Fruit fly (Drosophila melanogaster) whole organism, prepupa: ENCODE data around the gene CG11563.

ENCODE experiments used
- Blimp-1 ChIP-seq: fragments of 200-800 bp; sonication (Bioruptor generic); optimal IDR thresholded peaks from 3 replicates; lab custom pipeline; 2017; ENCODE audit warnings: missing biosample characterization, missing genetic modification characterization, mild to moderate bottlenecking, moderate library complexity, missing genetic modification reagents
- CG11294 ChIP-seq: fragments of 200-800 bp; sonication (Bioruptor generic); IDR thresholded peaks from 2 replicates; pipeline ENCODE4 v1.3.6; 2022; ENCODE audit warnings: missing biosample characterization, missing genetic modification characterization
- CG6163 ChIP-seq: fragments of 200-800 bp; sonication (Bioruptor generic); IDR thresholded peaks from 3 replicates; pipeline ENCODE4 v1.3.6; 2022; ENCODE audit warnings: missing biosample characterization, missing genetic modification characterization
- CG6792 ChIP-seq: fragments of 200-800 bp; sonication (Bioruptor generic); optimal IDR thresholded peaks from 3 replicates; lab custom pipeline; 2016; ENCODE audit warnings: missing biosample characterization, missing genetic modification characterization
- CG6808 ChIP-seq: fragments of 200-800 bp; sonication (Bioruptor generic); optimal IDR thresholded peaks from 3 replicates; lab custom pipeline; 2017; ENCODE audit warnings: missing biosample characterization, missing genetic modification characterization, mild to moderate bottlenecking, moderate library complexity, missing genetic modification reagents
- CG6854 ChIP-seq: fragments of 200-800 bp; sonication (Bioruptor generic); optimal IDR thresholded peaks from 2 replicates; lab custom pipeline; 2017; ENCODE audit warnings: missing biosample characterization, mild to moderate bottlenecking, missing genetic modification characterization
- CG7368 ChIP-seq: fragments of 200-800 bp; sonication (Bioruptor generic); optimal IDR thresholded peaks from 3 replicates; lab custom pipeline; 2016; ENCODE audit warnings: missing biosample characterization, missing genetic modification characterization
- CG8119 ChIP-seq: fragments of 200-800 bp; sonication (Bioruptor generic); IDR thresholded peaks from 3 replicates; pipeline ENCODE4 v1.3.6; 2022; ENCODE audit warnings: missing biosample characterization, missing genetic modification characterization
- CG8319 ChIP-seq: fragments of 200-800 bp; sonication (Bioruptor generic); optimal IDR thresholded peaks from 3 replicates; lab custom pipeline; 2016; ENCODE audit warnings: missing biosample characterization, missing genetic modification characterization
- Eip93F ChIP-seq: fragments of 200-800 bp; sonication (Bioruptor generic); optimal IDR thresholded peaks from 2 replicates; lab custom pipeline; 2016; ENCODE audit warnings: missing biosample characterization, mild to moderate bottlenecking, missing genetic modification characterization
- Hr39 ChIP-seq: fragments of 200-800 bp; sonication (Bioruptor generic); optimal IDR thresholded peaks from 2 replicates; lab custom pipeline; 2016; ENCODE audit warnings: missing biosample characterization, missing genetic modification characterization
- Hr4 ChIP-seq: fragments of 200-800 bp; sonication (Bioruptor generic); optimal IDR thresholded peaks from 3 replicates; lab custom pipeline; 2016; ENCODE audit warnings: missing biosample characterization, missing genetic modification characterization
- acj6 ChIP-seq: fragments of 200-800 bp; sonication (Bioruptor generic); optimal IDR thresholded peaks from 3 replicates; lab custom pipeline; 2016; ENCODE audit warnings: missing biosample characterization, missing genetic modification characterization
- dsx ChIP-seq: fragments of 200-800 bp; optimal IDR thresholded peaks from 3 replicates; lab custom pipeline; 2019; ENCODE audit warnings: missing biosample characterization, mild to moderate bottlenecking, missing genetic modification characterization, moderate library complexity; ENCODE audit not compliant: poor library complexity, severe bottlenecking
- net ChIP-seq: fragments of 200-800 bp; sonication (Bioruptor generic); optimal IDR thresholded peaks from 3 replicates; lab custom pipeline; 2016; ENCODE audit warnings: missing biosample characterization, missing genetic modification characterization
- salr ChIP-seq, 2 experiments: fragments of 200-800 bp; sonication (Bioruptor generic); optimal IDR thresholded peaks; 3 replicates each; lab custom pipeline; 2016 to 2018; ENCODE audit warnings: missing biosample characterization in 2 of 2, missing genetic modification characterization in 2 of 2, mild to moderate bottlenecking in 1 of 2
- ss ChIP-seq, 2 experiments: fragments of 200-800 bp; sonication (Bioruptor generic); optimal IDR thresholded peaks; 2 replicates in 1 of 2; 3 replicates in 1 of 2; lab custom pipeline; 2017 to 2018; ENCODE audit warnings: mild to moderate bottlenecking in 2 of 2, missing biosample characterization in 2 of 2, missing genetic modification characterization in 2 of 2, moderate library complexity in 1 of 2
- vri ChIP-seq: fragments of 200-800 bp; sonication (Bioruptor generic); optimal IDR thresholded peaks from 3 replicates; lab custom pipeline; 2016; ENCODE audit warnings: missing biosample characterization, mild to moderate bottlenecking, missing genetic modification characterization

Gene CG11563

DNA sequence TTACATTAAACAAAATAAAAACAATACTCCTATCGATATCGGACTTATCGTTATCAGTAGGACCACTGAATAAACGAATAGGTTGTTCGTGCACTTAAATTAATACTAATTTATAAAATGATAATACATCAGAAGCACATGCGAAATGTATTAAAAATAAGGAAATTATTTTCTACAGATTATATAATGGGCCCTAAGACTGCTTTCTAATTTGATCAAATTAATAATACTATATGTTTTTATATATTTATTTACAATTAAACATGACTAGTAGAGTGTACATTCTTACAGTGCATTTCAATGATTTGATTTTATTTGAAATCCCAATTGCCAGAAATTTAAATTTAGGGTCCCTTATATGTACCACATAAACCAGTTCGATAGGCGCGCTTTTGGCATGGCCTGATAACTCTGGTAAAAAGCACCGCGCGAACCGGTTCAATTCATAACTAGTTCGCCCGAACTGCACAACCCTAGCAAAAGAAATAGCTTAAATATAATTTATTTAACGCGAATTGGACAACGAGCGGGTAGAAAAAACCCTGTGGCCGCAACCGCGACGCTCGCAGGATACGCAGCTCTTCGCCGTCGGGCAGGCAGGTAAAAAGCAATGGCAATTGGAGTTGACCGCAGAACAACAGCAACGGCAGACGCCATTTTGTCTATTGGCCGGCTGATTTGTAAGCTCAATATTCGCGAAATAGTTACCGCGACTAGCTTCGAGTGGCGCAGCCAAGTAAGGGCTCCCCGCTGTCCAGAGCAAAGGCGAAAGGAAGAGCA, 39.9 kb downstream of the CG11563 start, which contains the start of the genes CG2126 and faf (continued):
- TF ChIP-seq CG6792 (peak; percentile 53), Hr4 (no peak), dsx (GFP tag; lab: Kevin White, UChicago) (no peak), Blimp-1 (GFP tag; lab: Kevin White, UChicago) (peak; percentile 42), acj6 (GFP tag; lab: Kevin White, UChicago) (peak; percentile 68), Eip93F (GFP tag; lab: Kevin White, UChicago) (peak; percentile 39), ss (GFP tag; optimal IDR thresholded peaks at IDR 0.05; lab: Kevin White, UChicago) (no peak), CG8319 (no peak)

DNA sequence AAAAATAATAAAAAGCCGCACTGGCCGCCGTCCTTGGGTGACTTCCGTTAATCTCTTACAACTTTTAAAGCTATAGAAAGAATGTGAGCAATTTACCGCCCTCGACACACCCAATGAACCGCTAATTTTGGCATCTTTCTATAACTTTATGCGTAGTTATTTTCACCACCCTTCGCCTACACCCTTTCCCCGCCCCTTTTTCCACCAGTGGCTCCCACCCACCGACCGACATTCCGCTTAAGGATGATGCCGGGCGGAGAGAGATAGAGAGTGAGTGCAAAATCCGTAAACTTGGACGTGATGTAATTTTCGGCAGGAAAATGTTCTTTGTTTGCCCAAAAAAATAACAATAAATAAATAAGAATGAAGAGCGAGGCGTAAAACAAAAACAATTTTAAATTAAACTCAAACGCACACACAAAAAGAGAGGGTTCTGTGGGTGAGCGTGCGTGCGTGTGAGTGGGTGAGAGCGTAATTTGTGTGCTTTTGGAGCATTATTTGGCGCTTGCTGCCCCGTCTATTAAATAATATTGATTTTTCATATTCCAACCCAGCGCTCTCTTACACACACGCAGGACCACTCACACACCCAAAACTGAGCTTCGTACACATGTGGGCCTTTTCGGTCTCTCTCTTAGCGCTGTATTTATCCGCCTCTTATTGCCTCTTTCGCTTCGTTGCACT, 40.8 kb downstream of the CG11563 start:
- TF ChIP-seq CG6854 (peak; percentile 40), CG6808 (GFP tag; lab: Kevin White, UChicago) (no peak), CG6163 (GFP tag; lab: Robert Waterston, UW) (no peak), Eip93F (GFP tag; lab: Kevin White, UChicago) (peak; percentile 8), net (GFP tag; lab: Kevin White, UChicago) (no peak), Hr39 (GFP tag; lab: Kevin White, UChicago) (no peak), CG8119 (no peak), CG11294 (GFP tag; lab: Robert Waterston, UW) (no peak), CG7368 (GFP tag; lab: Kevin White, UChicago) (no peak), vri (GFP tag; lab: Kevin White, UChicago) (peak; percentile 99), salr (GFP tag; optimal IDR thresholded peaks at IDR 0.05; lab: Kevin White, UChicago) (no peak)
